Worm (Caenorhabditis elegans) whole organism, early embryonic: ENCODE measurements around the gene T25B6.4.

Source experiments
- B0310.2 ChIP-seq: sonication (generic microtip); optimal IDR thresholded peaks from 2 replicates; lab custom pipeline; 2016; ENCODE audit warnings: mild to moderate bottlenecking, missing genetic modification characterization, missing compliant biosample characterization
- F13C5.2 ChIP-seq: sonication (generic microtip); optimal IDR thresholded peaks from 2 replicates; lab custom pipeline; 2017; ENCODE audit warnings: mild to moderate bottlenecking, missing genetic modification characterization, inconsistent platforms, missing compliant biosample characterization
- aly-1 ChIP-seq: sonication (generic microtip); optimal IDR thresholded peaks from 2 replicates; lab custom pipeline; 2016; ENCODE audit warnings: missing genetic modification characterization, missing compliant biosample characterization
- ama-1 ChIP-seq: fragments of 150-350 bp; optimal IDR thresholded peaks from 2 replicates; lab custom pipeline; 2014
- ceh-13 ChIP-seq: fragments of 200-800 bp; sonication (Bioruptor generic); optimal IDR thresholded peaks from 2 replicates; lab custom pipeline; 2018; ENCODE audit warnings: mild to moderate bottlenecking, missing genetic modification characterization, missing compliant biosample characterization
- ceh-36 ChIP-seq: sonication (generic microtip); optimal IDR thresholded peaks from 2 replicates; lab custom pipeline; 2016; ENCODE audit warnings: missing genetic modification characterization, inconsistent platforms, missing compliant biosample characterization
- ets-7 ChIP-seq: sonication (generic microtip); optimal IDR thresholded peaks from 2 replicates; lab custom pipeline; 2016; ENCODE audit warnings: missing genotype, missing genetic modification characterization, missing compliant biosample characterization
- flt-1 ChIP-seq: fragments of 200-800 bp; sonication (Bioruptor generic); IDR thresholded peaks from 2 replicates; pipeline ENCODE4 v1.3.6; 2022; ENCODE audit warnings: missing genetic modification characterization, missing compliant biosample characterization
- hmbx-1 ChIP-seq: sonication (generic microtip); optimal IDR thresholded peaks from 2 replicates; lab custom pipeline; 2016; ENCODE audit warnings: mild to moderate bottlenecking, missing genetic modification characterization, missing compliant biosample characterization
- hmg-4 ChIP-seq: fragments of 200-800 bp; sonication (Bioruptor generic); optimal IDR thresholded peaks from 2 replicates; lab custom pipeline; 2018; ENCODE audit warnings: mild to moderate bottlenecking, missing genetic modification characterization, missing compliant biosample characterization
- hnd-1 ChIP-seq: sonication (generic microtip); optimal IDR thresholded peaks from 2 replicates; lab custom pipeline; 2016; ENCODE audit warnings: missing genetic modification characterization, missing compliant biosample characterization
- pes-1 ChIP-seq: fragments of 200-800 bp; sonication (Bioruptor generic); IDR thresholded peaks from 2 replicates; pipeline ENCODE4 v1.3.6; 2022; ENCODE audit warnings: missing genetic modification reagents, missing genetic modification characterization, missing compliant biosample characterization
- scrt-1 ChIP-seq: fragments of 200-800 bp; sonication (Bioruptor generic); IDR thresholded peaks from 2 replicates; pipeline ENCODE4 v1.3.6; 2022; ENCODE audit warnings: missing genetic modification characterization, missing compliant biosample characterization
- sea-1 ChIP-seq: fragments of 200-800 bp; sonication (Bioruptor generic); conservative IDR thresholded peaks from 2 replicates; pipeline ENCODE4 v1.3.6; 2022; ENCODE audit warnings: missing genetic modification characterization, missing compliant biosample characterization
- tbx-11 ChIP-seq: fragments of 200-800 bp; sonication (Bioruptor generic); IDR thresholded peaks from 2 replicates; pipeline ENCODE4 v1.3.6; 2022; ENCODE audit warnings: missing genetic modification characterization, missing compliant biosample characterization
- tbx-37 ChIP-seq: fragments of 200-800 bp; sonication (Bioruptor generic); conservative IDR thresholded peaks from 2 replicates; pipeline ENCODE4 v1.3.6; 2022; ENCODE audit warnings: missing genetic modification reagents, missing genetic modification characterization, missing compliant biosample characterization
- tra-4 ChIP-seq: sonication (generic microtip); optimal IDR thresholded peaks from 2 replicates; lab custom pipeline; 2017; ENCODE audit warnings: missing genetic modification characterization, missing compliant biosample characterization

The T25B6.4 gene

ce11 chrX:8991856-8992456 is 23.6 kb upstream of the T25B6.4 start, which contains the start of gene C24A3.4:
Gene C24A3.4 (plus strand): TSS chrX:8992406.
- TF ChIP-seq sea-1 (GFP tag; lab: Robert Waterston, UW) (no peak), hnd-1 (tag; lab: Kevin White, UChicago) (no peak), B0310.2 (tag; lab: Kevin White, UChicago) (no peak), hmbx-1 (tag; lab: Kevin White, UChicago) (no peak), tra-4 (tag; lab: Kevin White, UChicago) (no peak), tbx-11 (GFP tag; lab: Robert Waterston, UW) (no peak), pes-1 (GFP tag; lab: Robert Waterston, UW) (no peak), aly-1 (no peak), hmg-4 (no peak), tbx-37 (GFP tag; lab: Robert Waterston, UW) (no peak), ets-7 (tag; lab: Kevin White, UChicago) (no peak), flt-1 (no peak), F13C5.2 (no peak), scrt-1 (GFP tag; lab: Robert Waterston, UW) (no peak), ceh-36 (tag; lab: Kevin White, UChicago) (no peak), ama-1 (lab: Kevin White, UChicago) (no peak), ceh-13 (no peak)

- no peak for TF ChIP-seq hnd-1 (tag; lab: Kevin White, UChicago)
- peak; percentile 22 for TF ChIP-seq hmg-4
- TF ChIP-seq tbx-37 (GFP tag; lab: Robert Waterston, UW), result no peak
- TF ChIP-seq F13C5.2, result peak; percentile 32
Measured at ce11 chrX:8995527-8995946, 20.0 kb upstream of the T25B6.4 start.

DNA sequence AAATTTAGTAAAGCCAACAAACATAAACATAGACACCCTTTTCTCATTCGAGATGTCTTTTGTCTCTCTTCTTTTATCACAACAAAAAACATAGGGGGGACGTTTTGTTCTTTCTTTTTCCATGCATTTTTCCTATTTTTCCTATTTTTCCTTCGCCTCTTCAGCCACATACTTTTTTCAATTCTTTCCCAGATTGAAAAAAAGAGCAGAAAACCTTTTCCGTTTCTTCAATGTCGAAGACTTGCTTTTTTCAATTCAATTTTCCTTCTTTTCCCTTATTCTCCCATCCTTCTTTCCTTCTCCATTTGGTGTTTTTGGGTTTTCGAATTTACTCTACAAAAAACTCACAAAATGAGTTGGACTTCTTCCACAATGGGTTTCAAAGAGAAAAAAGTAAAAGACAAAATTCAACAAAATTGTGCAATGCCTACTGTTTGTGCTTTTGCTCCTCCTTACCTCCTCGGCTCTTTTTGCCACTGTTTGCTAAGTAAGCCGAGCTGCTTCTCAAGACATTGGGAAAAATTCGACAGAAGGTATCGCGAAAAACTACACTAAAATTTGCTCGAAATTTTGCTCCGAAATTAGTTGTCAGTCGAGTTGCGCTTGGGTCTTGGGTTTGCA is 18.9 kb upstream of the T25B6.4 start:
- TF ChIP-seq ceh-36 (tag; lab: Kevin White, UChicago) (no peak), B0310.2 (tag; lab: Kevin White, UChicago) (no peak)

- TF ChIP-seq tbx-37 (GFP tag; lab: Robert Waterston, UW) (no peak), ets-7 (tag; lab: Kevin White, UChicago) (no peak), hmg-4 (no peak), sea-1 (GFP tag; lab: Robert Waterston, UW) (no peak), tbx-11 (GFP tag; lab: Robert Waterston, UW) (no peak), flt-1 (no peak), B0310.2 (tag; lab: Kevin White, UChicago) (no peak), F13C5.2 (no peak), ceh-13 (no peak), ceh-36 (tag; lab: Kevin White, UChicago) (no peak), hnd-1 (tag; lab: Kevin White, UChicago) (no peak), aly-1 (no peak), hmbx-1 (tag; lab: Kevin White, UChicago) (no peak), scrt-1 (GFP tag; lab: Robert Waterston, UW) (no peak), ama-1 (lab: Kevin White, UChicago) (no peak), pes-1 (GFP tag; lab: Robert Waterston, UW) (no peak), tra-4 (tag; lab: Kevin White, UChicago) (no peak)
Measured at ce11 chrX:8997450-8998075, 18.0 kb upstream of the T25B6.4 start, which contains the start of gene C24A3.2. Gene C24A3.2 (plus strand): TSS chrX:8997500.

DNA sequence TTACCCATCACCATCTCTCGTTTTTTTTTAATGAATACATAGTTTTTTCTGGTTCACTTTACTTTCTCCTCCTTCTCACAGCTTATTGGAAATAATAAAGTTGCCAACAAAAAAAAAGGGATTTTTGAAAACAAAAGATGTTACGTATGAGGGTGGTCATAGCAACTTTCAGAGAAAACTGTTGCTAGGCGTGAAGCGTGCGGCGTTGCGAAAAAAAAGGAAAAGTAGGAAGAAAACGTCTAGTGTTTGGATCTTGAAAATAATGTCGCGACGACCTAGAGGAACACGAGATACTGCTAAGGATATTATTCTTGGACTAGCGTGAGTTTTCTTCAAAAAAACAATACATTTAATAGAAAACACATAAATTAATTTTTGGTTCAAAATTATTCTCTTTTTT is 16.7 kb upstream of the T25B6.4 start, which contains the start of gene C24A3.1:
Gene C24A3.1, plus strand, starts transcription at position 263 of the 400 bp plus-strand sequence.
- TF ChIP-seq ceh-13 (no peak), tbx-37 (GFP tag; lab: Robert Waterston, UW) (no peak), tbx-11 (GFP tag; lab: Robert Waterston, UW) (no peak), ama-1 (lab: Kevin White, UChicago) (no peak), B0310.2 (tag; lab: Kevin White, UChicago) (no peak), hnd-1 (tag; lab: Kevin White, UChicago) (no peak), scrt-1 (GFP tag; lab: Robert Waterston, UW) (no peak), sea-1 (GFP tag; lab: Robert Waterston, UW) (no peak), pes-1 (GFP tag; lab: Robert Waterston, UW) (no peak), hmg-4 (no peak)

DNA sequence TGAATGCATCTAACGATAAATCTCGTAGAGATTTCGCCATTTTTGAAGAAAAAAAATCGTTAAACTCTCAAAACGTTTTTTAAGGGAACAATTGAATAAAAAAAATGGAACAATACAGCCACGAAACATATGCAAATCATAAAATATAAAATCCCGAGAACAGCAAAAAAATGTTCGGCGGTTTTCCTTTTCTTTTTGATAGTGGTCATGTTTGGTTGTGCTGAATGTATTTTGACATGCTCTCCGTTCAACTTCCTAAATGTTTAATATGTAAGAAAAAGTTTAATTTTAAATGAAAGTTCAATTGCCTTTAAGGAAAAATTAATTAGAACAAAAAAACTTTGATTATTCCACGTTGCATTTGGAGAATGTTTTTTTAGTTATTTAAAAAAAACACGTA is 5.1 kb upstream of the T25B6.4 start, which contains the start of gene C24A3.9:
Gene C24A3.9, minus strand, starts transcription at position 101 of the 400 bp plus-strand sequence.
- no peak for TF ChIP-seq pes-1 (GFP tag; lab: Robert Waterston, UW)

ce11 chrX:9011471-9011870 is 4.0 kb upstream of the T25B6.4 start:
- no peak for TF ChIP-seq flt-1
- no peak for TF ChIP-seq ets-7 (tag; lab: Kevin White, UChicago)
- TF ChIP-seq tbx-37 (GFP tag; lab: Robert Waterston, UW), result no peak
- TF ChIP-seq tbx-11 (GFP tag; lab: Robert Waterston, UW), result no peak
- no peak for TF ChIP-seq pes-1 (GFP tag; lab: Robert Waterston, UW)

- TF ChIP-seq scrt-1 (GFP tag; lab: Robert Waterston, UW) (no peak), flt-1 (no peak), hmbx-1 (tag; lab: Kevin White, UChicago) (no peak), ama-1 (lab: Kevin White, UChicago) (no peak), ceh-13 (no peak)
Measured at ce11 chrX:9014451-9014850, 1.1 kb upstream of the T25B6.4 start.
